Worm (Caenorhabditis elegans) whole organism, L1 larva: Measurements from ENCODE around the gene txt-10.

Experiments
- C16A3.4 ChIP-seq: fragments of 150-350 bp; optimal IDR thresholded peaks from 2 replicates; lab custom pipeline; 2014; ENCODE audit warnings: missing biosample characterization, missing genetic modification characterization
- ces-1 ChIP-seq: fragments of 150-350 bp; optimal IDR thresholded peaks from 2 replicates; lab custom pipeline; 2014; ENCODE audit warnings: missing biosample characterization, missing genetic modification reagents, missing genetic modification characterization
- efl-1 ChIP-seq, 4 experiments: fragments of 150-350 bp; optimal IDR thresholded peaks in 3 of 4; peaks in 1 of 4; 1 replicate in 1 of 4; 2 replicates in 3 of 4; lab custom pipeline; 2014; ENCODE audit warnings: missing biosample characterization in 2 of 4, missing genetic modification characterization in 2 of 4, missing genetic modification reagents in 2 of 4
- fkh-10 ChIP-seq: sonication (generic microtip); optimal IDR thresholded peaks from 2 replicates; lab custom pipeline; 2017; ENCODE audit warnings: missing biosample characterization, missing genetic modification reagents, missing genetic modification characterization
- grh-1 ChIP-seq: fragments of 200-800 bp; sonication (Bioruptor generic); IDR thresholded peaks from 2 replicates; pipeline ENCODE4 v1.3.6; 2022; ENCODE audit warnings: missing genetic modification reagents, missing genetic modification characterization, missing compliant biosample characterization
- lir-3 ChIP-seq: sonication (generic microtip); optimal IDR thresholded peaks from 2 replicates; lab custom pipeline; 2016; ENCODE audit warnings: mild to moderate bottlenecking, missing genetic modification characterization, moderate library complexity, missing compliant biosample characterization; ENCODE audit not compliant: poor library complexity
- lsy-2 ChIP-seq, 2 experiments: fragments of 150-350 bp; optimal IDR thresholded peaks; 2 replicates each; lab custom pipeline; 2014; ENCODE audit warnings: missing biosample characterization in 2 of 2, missing genetic modification characterization in 2 of 2
- nhr-11 ChIP-seq: fragments of 150-350 bp; optimal IDR thresholded peaks from 2 replicates; lab custom pipeline; 2014; ENCODE audit warnings: missing biosample characterization, missing genetic modification characterization
- nhr-20 ChIP-seq: sonication (generic microtip); optimal IDR thresholded peaks from 2 replicates; lab custom pipeline; 2016; ENCODE audit warnings: mild to moderate bottlenecking, missing genetic modification characterization, missing compliant biosample characterization
- unc-86 ChIP-seq: sonication (generic microtip); optimal IDR thresholded peaks from 2 replicates; lab custom pipeline; 2016; ENCODE audit warnings: missing genetic modification characterization, missing compliant biosample characterization
- ztf-4 ChIP-seq: fragments of 150-350 bp; optimal IDR thresholded peaks from 2 replicates; lab custom pipeline; 2014; ENCODE audit warnings: missing biosample characterization, missing genetic modification characterization

- TF ChIP-seq nhr-20 (tag; lab: Kevin White, UChicago) (no peak), lir-3 (tag; lab: Kevin White, UChicago) (no peak), unc-86 (tag; lab: Kevin White, UChicago) (no peak), lsy-2 (tag; optimal IDR thresholded peaks at IDR 0.05; lab: Kevin White, UChicago) (no peak), ztf-4 (tag; lab: Kevin White, UChicago) (no peak), efl-1 (optimal IDR thresholded peaks at IDR 0.05; lab: Kevin White, UChicago) (no peak), efl-1 (GFP tag; optimal IDR thresholded peaks at IDR 0.05 in 1 of 2; lab: Kevin White, UChicago) (no peak), C16A3.4 (tag; lab: Kevin White, UChicago) (no peak), fkh-10 (no peak), nhr-11 (tag; lab: Kevin White, UChicago) (no peak), ces-1 (GFP tag; lab: Kevin White, UChicago) (no peak), grh-1 (GFP tag; lab: Robert Waterston, UW) (no peak)
These were observed 35.9 kb upstream of the txt-10 start for ce11 chrV:10568496-10568895.
